Fruit fly (Drosophila melanogaster): ENCODE data around the gene CG32700.
A peak's percentile ranks its signal among the peaks of the same experiment; 100 is the strongest.

DNA sequence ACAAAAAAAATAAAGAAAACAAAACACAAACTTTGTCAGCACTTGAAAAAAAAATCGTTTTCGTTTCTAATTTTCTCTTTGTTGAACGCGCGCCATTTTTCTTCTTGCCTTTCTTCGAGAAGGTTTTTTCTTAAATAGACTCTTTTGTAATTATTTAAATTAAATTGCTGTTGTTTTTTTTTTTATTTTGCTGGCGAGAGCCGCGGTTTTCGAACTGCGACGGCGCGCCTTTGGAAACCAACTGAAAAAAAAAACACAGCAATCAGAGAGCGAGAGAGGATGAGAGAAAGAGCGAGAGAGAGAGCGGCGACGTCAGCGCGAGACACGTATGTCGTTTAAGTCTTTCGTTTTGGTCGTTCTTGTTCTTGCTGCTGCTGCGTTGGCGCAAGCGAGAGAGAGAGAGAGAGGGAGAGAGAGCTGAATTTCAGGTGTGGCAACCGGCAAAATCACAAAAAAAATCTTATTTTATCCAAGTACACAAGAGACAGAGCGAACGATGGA is 54.6 kb downstream of the CG32700 start:
- TF ChIP-seq CG6276 (GFP tag; optimal IDR thresholded peaks at IDR 0.05) (peak; percentile 5), Eip78C (GFP tag) (peak; percentile 92)
